Worm (Caenorhabditis elegans): ENCODE measurements around the gene srd-35.

DNA sequence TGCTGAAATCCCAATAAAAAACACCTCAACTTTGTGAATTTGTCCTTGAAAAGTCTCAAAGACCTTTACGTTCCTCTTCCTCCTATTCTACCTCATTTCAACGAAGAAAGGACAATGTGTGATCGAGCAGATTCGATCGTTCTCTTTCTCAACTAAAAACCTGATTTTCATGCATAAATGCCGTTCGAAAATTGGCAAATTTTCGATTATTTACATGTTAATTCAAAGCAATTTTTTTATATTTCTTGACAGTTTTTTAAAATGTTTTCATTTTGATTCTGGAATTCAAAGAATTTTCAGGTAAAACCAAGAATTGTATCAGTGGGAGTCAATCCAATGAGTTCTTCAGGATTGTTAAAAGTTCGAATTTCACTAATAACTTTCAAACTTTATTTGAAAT, 4.4 kb downstream of the srd-35 start, which contains the start of gene lin-46:
- TF ChIP-seq unc-120 (tag; optimal IDR thresholded peaks at IDR 0.05; ENCODE audit: poor library complexity, severe bottlenecking) = no peak
- TF ChIP-seq unc-39 (tag; optimal IDR thresholded peaks at IDR 0.05) = no peak
- TF ChIP-seq cnd-1 (tag; optimal IDR thresholded peaks at IDR 0.05) = no peak
- TF ChIP-seq mab-5 (tag; optimal IDR thresholded peaks at IDR 0.05) = no peak
- no peak for TF ChIP-seq unc-62 (GFP tag; optimal IDR thresholded peaks at IDR 0.05)
- TF ChIP-seq nhr-237 (tag; optimal IDR thresholded peaks at IDR 0.05) = no peak
- TF ChIP-seq nhr-28 (tag; optimal IDR thresholded peaks at IDR 0.05) = no peak
